Fruit fly (Drosophila melanogaster) whole organism, wandering third instar larva: ENCODE measurements around the gene CG34428.
A peak's percentile ranks its signal among the peaks of the same experiment; 100 is the strongest.

ENCODE experiments used
- Abd-B ChIP-seq: fragments of >200 bp; optimal IDR thresholded peaks from 2 replicates; lab custom pipeline; 2017; ENCODE audit warnings: missing biosample characterization, missing genetic modification characterization
- CG32264 ChIP-seq: fragments of 200-800 bp; sonication (Bioruptor generic); optimal IDR thresholded peaks from 2 replicates; lab custom pipeline; 2016; ENCODE audit warnings: missing biosample characterization, missing genetic modification characterization
- CG9705 ChIP-seq: fragments of 200-800 bp; sonication (Bioruptor generic); optimal IDR thresholded peaks from 2 replicates; lab custom pipeline; 2018; ENCODE audit warnings: missing biosample characterization, mild to moderate bottlenecking, missing genetic modification characterization
- CrebA ChIP-seq: fragments of 200-800 bp; sonication (Bioruptor generic); optimal IDR thresholded peaks from 2 replicates; lab custom pipeline; 2016; ENCODE audit warnings: missing biosample characterization, mild to moderate bottlenecking, missing genetic modification characterization, borderline replicate concordance
- Dfd ChIP-seq: fragments of >200 bp; optimal IDR thresholded peaks from 2 replicates; lab custom pipeline; 2017; ENCODE audit warnings: missing biosample characterization, missing genetic modification characterization
- Dif ChIP-seq: fragments of 200-275, 200-300 bp; sonication (Bioruptor generic); optimal IDR thresholded peaks from 2 replicates; lab custom pipeline; 2018; ENCODE audit warnings: missing biosample characterization, missing genetic modification characterization; ENCODE audit not compliant: partially characterized antibody
- GATAd ChIP-seq: sonication (Bioruptor generic); optimal IDR thresholded peaks from 2 replicates; lab custom pipeline; 2016; ENCODE audit warnings: missing biosample characterization, missing genetic modification characterization
- HLH106 ChIP-seq: fragments of 200-800 bp; optimal IDR thresholded peaks from 3 replicates; lab custom pipeline; 2019; ENCODE audit warnings: missing biosample characterization, mild to moderate bottlenecking, missing genetic modification characterization, moderate library complexity
- Hnf4 ChIP-seq: fragments of 200-800 bp; sonication (Bioruptor generic); optimal IDR thresholded peaks from 2 replicates; lab custom pipeline; 2016; ENCODE audit warnings: missing biosample characterization, mild to moderate bottlenecking, missing genetic modification characterization
- Hr83 ChIP-seq: fragments of 200-300 bp; sonication (Bioruptor generic); optimal IDR thresholded peaks from 2 replicates; lab custom pipeline; 2016; ENCODE audit warnings: missing biosample characterization, mild to moderate bottlenecking, missing genetic modification characterization, moderate library complexity; ENCODE audit not compliant: poor library complexity, severe bottlenecking
- Jra ChIP-seq: sonication (Bioruptor generic); optimal IDR thresholded peaks from 2 replicates; lab custom pipeline; 2016; ENCODE audit warnings: missing biosample characterization, missing genetic modification characterization
- Myc ChIP-seq: fragments of >200 bp; optimal IDR thresholded peaks from 2 replicates; lab custom pipeline; 2017
- N ChIP-seq: fragments of >200 bp; optimal IDR thresholded peaks from 2 replicates; lab custom pipeline; 2018; ENCODE audit warnings: missing biosample characterization, missing external identifiers, missing genetic modification characterization
- OdsH ChIP-seq: fragments of 200-800 bp; sonication (Bioruptor generic); optimal IDR thresholded peaks from 2 replicates; lab custom pipeline; 2016; ENCODE audit warnings: missing biosample characterization, mild to moderate bottlenecking, missing genetic modification characterization
- Rel ChIP-seq, 2 experiments: fragments of 200-800 bp; sonication (Bioruptor generic) in 1 of 2; optimal IDR thresholded peaks; 2 replicates in 1 of 2; 3 replicates in 1 of 2; lab custom pipeline; 2016 to 2019; ENCODE audit warnings: mild to moderate bottlenecking in 2 of 2, missing biosample characterization in 2 of 2, missing genetic modification characterization in 2 of 2, moderate library complexity in 1 of 2
- Sp1 ChIP-seq: fragments of 200-800 bp; sonication (Bioruptor generic); optimal IDR thresholded peaks from 3 replicates; lab custom pipeline; 2019; ENCODE audit warnings: missing biosample characterization, mild to moderate bottlenecking, missing genetic modification characterization, moderate library complexity
- Vsx2 ChIP-seq: fragments of 200-300, 225-300 bp; sonication (Bioruptor generic); optimal IDR thresholded peaks from 2 replicates; lab custom pipeline; 2018; ENCODE audit warnings: missing biosample characterization, missing genetic modification characterization; ENCODE audit not compliant: partially characterized antibody
- br ChIP-seq: fragments of 200-800 bp; sonication (Bioruptor generic); optimal IDR thresholded peaks from 2 replicates; lab custom pipeline; 2016; ENCODE audit warnings: missing biosample characterization, missing genetic modification characterization
- brk ChIP-seq: fragments of 200-800 bp; sonication (Bioruptor generic); optimal IDR thresholded peaks from 2 replicates; lab custom pipeline; 2016; ENCODE audit warnings: missing biosample characterization, mild to moderate bottlenecking, missing genetic modification characterization
- dmrt93B ChIP-seq: fragments of 200-800 bp; sonication (Bioruptor generic); optimal IDR thresholded peaks from 2 replicates; lab custom pipeline; 2018; ENCODE audit warnings: missing biosample characterization, mild to moderate bottlenecking, missing genetic modification characterization
- dsf ChIP-seq: sonication (Bioruptor generic); optimal IDR thresholded peaks from 2 replicates; lab custom pipeline; 2016; ENCODE audit warnings: missing biosample characterization, missing genetic modification characterization, borderline replicate concordance
- ey ChIP-seq: fragments of 200-800 bp; sonication (Bioruptor generic); optimal IDR thresholded peaks from 2 replicates; lab custom pipeline; 2016; ENCODE audit warnings: missing biosample characterization, missing genetic modification characterization
- foxo ChIP-seq, 2 experiments: fragments of 200-800 bp; sonication (Bioruptor generic); optimal IDR thresholded peaks; 2 replicates in 1 of 2; 3 replicates in 1 of 2; lab custom pipeline; 2016 to 2017; ENCODE audit warnings: missing biosample characterization in 2 of 2, missing genetic modification characterization in 2 of 2
- fru ChIP-seq: fragments of 200-800 bp; sonication (Bioruptor generic); optimal IDR thresholded peaks from 3 replicates; lab custom pipeline; 2016; ENCODE audit warnings: missing biosample characterization, mild to moderate bottlenecking, missing genetic modification characterization
- h ChIP-seq: fragments of 200-800 bp; sonication (Bioruptor generic); optimal IDR thresholded peaks from 3 replicates; lab custom pipeline; 2016; ENCODE audit warnings: missing biosample characterization, mild to moderate bottlenecking, missing genetic modification characterization
- jim ChIP-seq: fragments of 175-275, 200-325 bp; sonication (Bioruptor generic); optimal IDR thresholded peaks from 2 replicates; lab custom pipeline; 2016; ENCODE audit warnings: missing biosample characterization, mild to moderate bottlenecking, missing genetic modification characterization
- lola ChIP-seq: fragments of >200 bp; optimal IDR thresholded peaks from 2 replicates; lab custom pipeline; 2017; ENCODE audit warnings: missing biosample characterization, missing genetic modification characterization
- pan ChIP-seq: fragments of >200 bp; optimal IDR thresholded peaks from 2 replicates; lab custom pipeline; 2017
- psq ChIP-seq: fragments of 200-800 bp; sonication (Bioruptor generic); optimal IDR thresholded peaks from 3 replicates; lab custom pipeline; 2017; ENCODE audit warnings: missing biosample characterization, mild to moderate bottlenecking, missing genetic modification characterization, moderate library complexity
- rgr ChIP-seq: fragments of 200-800 bp; sonication (Bioruptor generic); optimal IDR thresholded peaks from 3 replicates; lab custom pipeline; 2016; ENCODE audit warnings: missing biosample characterization, mild to moderate bottlenecking, missing genetic modification characterization
- sage ChIP-seq: fragments of 200-800 bp; sonication (Bioruptor generic); optimal IDR thresholded peaks from 2 replicates; lab custom pipeline; 2016; ENCODE audit warnings: missing biosample characterization, mild to moderate bottlenecking, missing genetic modification characterization
- sv ChIP-seq: fragments of 200-800 bp; sonication (Bioruptor generic); optimal IDR thresholded peaks from 3 replicates; lab custom pipeline; 2016; ENCODE audit warnings: missing biosample characterization, missing genetic modification characterization
- tai ChIP-seq: sonication (Bioruptor generic); optimal IDR thresholded peaks from 2 replicates; lab custom pipeline; 2016; ENCODE audit warnings: missing biosample characterization, missing genetic modification characterization
- woc ChIP-seq: sonication (Bioruptor generic); optimal IDR thresholded peaks from 2 replicates; lab custom pipeline; 2016; ENCODE audit warnings: missing biosample characterization, mild to moderate bottlenecking, missing genetic modification characterization

Gene CG34428

DNA sequence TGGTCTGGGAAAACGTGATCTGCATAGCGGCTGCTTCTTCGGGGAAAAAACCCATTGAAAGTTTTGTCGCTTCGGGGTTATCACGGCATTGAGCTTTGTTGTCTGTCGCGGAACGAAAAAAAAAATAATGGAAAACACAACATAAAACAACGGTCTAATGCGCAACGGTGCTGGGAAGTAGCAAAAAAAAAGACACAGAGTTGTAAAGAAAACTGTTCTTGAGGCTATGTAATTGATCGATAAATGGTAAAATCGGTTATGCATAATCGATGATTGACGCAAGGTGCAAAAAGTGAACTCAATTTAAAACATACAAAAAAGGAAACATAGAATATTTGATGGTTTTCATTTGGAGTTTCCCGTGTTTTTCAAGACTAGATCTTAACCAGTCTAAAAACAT is 30.2 kb upstream of the CG34428 start:
- TF ChIP-seq Jra (GFP tag; lab: Kevin White, UChicago) (no peak), fru (GFP tag; lab: Kevin White, UChicago) (no peak), ey (GFP tag; lab: Kevin White, UChicago) (no peak), psq (GFP tag; lab: Kevin White, UChicago) (no peak), woc (GFP tag; lab: Kevin White, UChicago) (no peak), CrebA (GFP tag; lab: Kevin White, UChicago) (no peak)

- TF ChIP-seq pan (lab: Kevin White, UChicago) = no peak
- peak in 1 of 2 experiments; percentile 14 for TF ChIP-seq foxo (GFP tag; optimal IDR thresholded peaks at IDR 0.05; lab: Kevin White, UChicago)
- no peak for TF ChIP-seq Abd-B (GFP tag; lab: Kevin White, UChicago)
- TF ChIP-seq HLH106 = no peak
- TF ChIP-seq brk (GFP tag; lab: Kevin White, UChicago) = no peak
- TF ChIP-seq fru (GFP tag; lab: Kevin White, UChicago) = no peak
- TF ChIP-seq Rel (GFP tag; optimal IDR thresholded peaks at IDR 0.05; lab: Kevin White, UChicago) = no peak
- peak; percentile 88 for TF ChIP-seq Rel (tag; optimal IDR thresholded peaks at IDR 0.05; lab: Kevin White, UChicago)
- no peak for TF ChIP-seq dmrt93B (GFP tag; lab: Kevin White, UChicago)
- TF ChIP-seq lola (GFP tag; lab: Kevin White, UChicago) = no peak
- TF ChIP-seq sage = no peak
- TF ChIP-seq Sp1 (GFP tag; lab: Kevin White, UChicago) = peak; percentile 13
These were observed 29.3 kb upstream of the CG34428 start for dm6 chr3L:13032085-13032914.

DNA sequence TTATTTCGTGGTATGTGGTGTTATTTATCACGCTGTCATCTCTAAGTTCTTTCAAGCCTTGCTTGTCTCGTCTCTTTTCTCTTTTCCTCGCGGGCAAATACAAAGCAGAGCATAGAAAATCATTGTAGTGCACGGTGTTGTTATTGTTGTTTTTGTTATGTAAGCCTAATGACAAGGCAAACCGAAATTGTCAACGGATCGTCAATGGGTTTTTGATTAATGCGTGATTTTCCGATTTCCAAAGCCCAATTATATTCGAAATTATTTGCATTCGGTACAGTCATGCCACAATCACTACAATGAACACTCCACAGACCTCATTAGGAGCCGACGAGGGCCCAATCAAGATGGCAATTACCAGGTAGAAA is 28.7 kb upstream of the CG34428 start:
- TF ChIP-seq foxo (GFP tag; optimal IDR thresholded peaks at IDR 0.05; lab: Kevin White, UChicago) (no peak), jim (GFP tag; lab: Kevin White, UChicago) (no peak), psq (GFP tag; lab: Kevin White, UChicago) (no peak), GATAd (GFP tag; lab: Kevin White, UChicago) (no peak), Dfd (GFP tag; lab: Kevin White, UChicago) (no peak), dsf (GFP tag; lab: Kevin White, UChicago) (no peak), Sp1 (GFP tag; lab: Kevin White, UChicago) (no peak), CrebA (GFP tag; lab: Kevin White, UChicago) (no peak), Hnf4 (no peak), Dif (GFP tag; lab: Kevin White, UChicago) (no peak), lola (GFP tag; lab: Kevin White, UChicago) (no peak), CG32264 (GFP tag; lab: Kevin White, UChicago) (no peak), sv (GFP tag; lab: Kevin White, UChicago) (no peak), sage (no peak), N (GFP tag; lab: Kevin White, UChicago) (no peak), Myc (lab: Kevin White, UChicago) (no peak), br (GFP tag; lab: Kevin White, UChicago) (no peak), woc (GFP tag; lab: Kevin White, UChicago) (no peak)

DNA sequence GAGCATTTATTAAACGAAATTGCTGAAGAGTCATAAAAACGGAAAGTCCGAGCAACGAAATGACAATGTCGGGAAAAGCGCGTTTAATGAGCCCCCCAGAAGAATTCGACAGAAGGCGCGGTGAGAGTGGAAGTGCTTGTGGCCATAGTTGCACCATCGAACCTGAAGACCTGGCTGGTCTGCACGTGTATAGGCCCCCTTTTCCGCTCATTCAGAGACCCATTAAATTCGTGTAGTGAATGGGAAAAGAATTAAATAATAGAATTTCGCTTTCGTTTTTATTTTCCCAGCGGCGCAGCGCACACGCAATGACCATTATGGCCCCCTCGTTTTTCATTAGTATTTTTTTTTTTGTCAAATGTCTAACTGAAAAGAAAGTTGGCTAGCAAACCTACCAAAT is 28.2 kb upstream of the CG34428 start:
- TF ChIP-seq Dif (GFP tag; lab: Kevin White, UChicago) (no peak), Vsx2 (GFP tag; lab: Kevin White, UChicago) (peak; percentile 42)
- TF ChIP-seq, all 38 proteins: peak for 1

dm6 chr3L:13036706-13037457 is 24.7 kb upstream of the CG34428 start, which contains the start of gene Srrm1:
Gene Srrm1 (plus strand): TSS chr3L:13036821.
- TF ChIP-seq Sp1 (GFP tag; lab: Kevin White, UChicago) (peak; percentile 20), CG32264 (GFP tag; lab: Kevin White, UChicago) (no peak), OdsH (GFP tag; lab: Kevin White, UChicago) (no peak), HLH106 (no peak), foxo (GFP tag; optimal IDR thresholded peaks at IDR 0.05; lab: Kevin White, UChicago) (peak in 1 of 2 experiments; percentile 50), Hr83 (peak; percentile 87), ey (GFP tag; lab: Kevin White, UChicago) (peak; percentile 8), h (GFP tag; lab: Kevin White, UChicago) (peak; percentile 33), tai (GFP tag; lab: Kevin White, UChicago) (no peak), CG9705 (GFP tag; lab: Kevin White, UChicago) (peak; percentile 32), fru (GFP tag; lab: Kevin White, UChicago) (peak; percentile 30), rgr (GFP tag; lab: Kevin White, UChicago) (peak; percentile 46), sv (GFP tag; lab: Kevin White, UChicago) (peak; percentile 21)
